Fruit fly (Drosophila melanogaster) whole organism, embryonic: ENCODE results near the gene CG5618.

ENCODE experiments used
- Asciz ChIP-seq: fragments of 200-800 bp; sonication (Bioruptor generic); optimal IDR thresholded peaks from 2 replicates; lab custom pipeline; 2017; ENCODE audit warnings: missing biosample characterization, mild to moderate bottlenecking, missing genetic modification characterization, missing genetic modification reagents
- Atf3 ChIP-seq: fragments of 200-800 bp; sonication (Bioruptor generic); optimal IDR thresholded peaks from 3 replicates; lab custom pipeline; 2016; ENCODE audit warnings: missing biosample characterization, missing genetic modification characterization
- Bdp1 ChIP-seq: fragments of 200-800 bp; sonication (Bioruptor generic); optimal IDR thresholded peaks from 3 replicates; lab custom pipeline; 2016; ENCODE audit warnings: missing biosample characterization, missing genetic modification characterization
- Bgb ChIP-seq: fragments of 200-800 bp; sonication (Bioruptor generic); IDR thresholded peaks from 2 replicates; pipeline ENCODE4 v1.3.6; 2022; ENCODE audit warnings: missing biosample characterization, missing genetic modification characterization; ENCODE audit not compliant: partially characterized antibody
- CG10147 ChIP-seq: fragments of 200-800 bp; sonication (Bioruptor generic); optimal IDR thresholded peaks from 2 replicates; lab custom pipeline; 2019; ENCODE audit warnings: missing biosample characterization, mild to moderate bottlenecking, missing genetic modification characterization, moderate library complexity
- CG10274 ChIP-seq: fragments of 200-800 bp; sonication (Bioruptor generic); optimal IDR thresholded peaks from 3 replicates; lab custom pipeline; 2017; ENCODE audit warnings: missing biosample characterization, mild to moderate bottlenecking, missing genetic modification characterization
- CG11093 ChIP-seq: fragments of 200-800 bp; sonication (Bioruptor generic); IDR thresholded peaks from 3 replicates; pipeline ENCODE4 v1.3.6; 2022; ENCODE audit warnings: missing biosample characterization, missing genetic modification characterization
- CG12155 ChIP-seq: fragments of 200-800 bp; sonication (Bioruptor generic); optimal IDR thresholded peaks from 3 replicates; lab custom pipeline; 2016; ENCODE audit warnings: missing biosample characterization, missing genetic modification characterization
- CG1529 ChIP-seq: fragments of 200-800 bp; sonication (Bioruptor generic); optimal IDR thresholded peaks from 3 replicates; lab custom pipeline; 2018; ENCODE audit warnings: missing biosample characterization, missing genetic modification characterization
- CG16815 ChIP-seq: fragments of 200-800 bp; sonication (Bioruptor generic); optimal IDR thresholded peaks from 3 replicates; lab custom pipeline; 2017; ENCODE audit warnings: missing biosample characterization, mild to moderate bottlenecking, missing genetic modification characterization
- CG17385 ChIP-seq: fragments of 200-800 bp; sonication (Bioruptor generic); optimal IDR thresholded peaks from 3 replicates; lab custom pipeline; 2018; ENCODE audit warnings: missing biosample characterization, mild to moderate bottlenecking, missing genetic modification characterization
- CG2120 ChIP-seq: fragments of 200-800 bp; sonication (Bioruptor generic); optimal IDR thresholded peaks from 3 replicates; lab custom pipeline; 2016; ENCODE audit warnings: missing biosample characterization, missing genetic modification characterization
- CG31365 ChIP-seq: fragments of 200-800 bp; sonication (Bioruptor generic); optimal IDR thresholded peaks from 2 replicates; lab custom pipeline; 2018; ENCODE audit warnings: missing biosample characterization, mild to moderate bottlenecking, missing genetic modification characterization
- CG6654 ChIP-seq: fragments of 200-800 bp; sonication (Bioruptor generic); optimal IDR thresholded peaks from 2 replicates; lab custom pipeline; 2017; ENCODE audit warnings: missing biosample characterization, mild to moderate bottlenecking, missing genetic modification characterization
- CG6854 ChIP-seq: fragments of 200-800 bp; sonication (Bioruptor generic); optimal IDR thresholded peaks from 3 replicates; lab custom pipeline; 2017; ENCODE audit warnings: missing biosample characterization, mild to moderate bottlenecking, missing genetic modification characterization
- CG7786 ChIP-seq: fragments of 200-800 bp; sonication (Bioruptor generic); optimal IDR thresholded peaks from 2 replicates; lab custom pipeline; 2016; ENCODE audit warnings: missing biosample characterization, missing genetic modification characterization
- CG7839 ChIP-seq: fragments of 200-800 bp; sonication (Bioruptor generic); optimal IDR thresholded peaks from 3 replicates; lab custom pipeline; 2018; ENCODE audit warnings: missing biosample characterization, mild to moderate bottlenecking, missing genetic modification characterization, moderate library complexity
- CG8089 ChIP-seq: fragments of 200-800 bp; sonication (Bioruptor generic); optimal IDR thresholded peaks from 3 replicates; lab custom pipeline; 2016; ENCODE audit warnings: missing biosample characterization, missing genetic modification characterization
- CG8290 ChIP-seq, 3 experiments: fragments of 200-800 bp; sonication (Bioruptor generic); optimal IDR thresholded peaks; 2 replicates each; lab custom pipeline; 2016 to 2019; ENCODE audit warnings: missing biosample characterization in 3 of 3, missing genetic modification characterization in 3 of 3, mild to moderate bottlenecking in 2 of 3, moderate library complexity in 1 of 3
- CG8478 ChIP-seq: fragments of >200 bp; optimal IDR thresholded peaks from 2 replicates; lab custom pipeline; 2018
- CG9215 ChIP-seq: fragments of 200-800 bp; sonication (Bioruptor generic); IDR thresholded peaks from 2 replicates; pipeline ENCODE4 v1.3.6; 2022; ENCODE audit warnings: missing biosample characterization, missing genetic modification characterization
- CG9932 ChIP-seq: fragments of 200-800 bp; sonication (Bioruptor generic); IDR thresholded peaks from 2 replicates; pipeline ENCODE4 v1.3.6; 2022; ENCODE audit warnings: missing biosample characterization, missing genetic modification characterization
- Dll ChIP-seq: fragments of 200-800 bp; sonication (Bioruptor generic); IDR thresholded peaks from 4 replicates; pipeline ENCODE4 v1.3.6; 2022; ENCODE audit warnings: missing biosample characterization, missing genetic modification characterization; ENCODE audit not compliant: partially characterized antibody
- Ets65A ChIP-seq: fragments of 200-800 bp; sonication (Bioruptor generic); peaks from one replicate; lab custom pipeline; 2016; ENCODE audit warnings: missing biosample characterization, missing genetic modification characterization
- Meics ChIP-seq: fragments of 200-800 bp; sonication (Bioruptor generic); optimal IDR thresholded peaks from 2 replicates; lab custom pipeline; 2017; ENCODE audit warnings: missing biosample characterization, mild to moderate bottlenecking, missing genetic modification characterization
- Mrtf ChIP-seq: fragments of 200-800 bp; sonication (Bioruptor generic); IDR thresholded peaks from 3 replicates; pipeline ENCODE4 v1.3.6; 2022; ENCODE audit warnings: missing biosample characterization, missing genetic modification characterization
- NC2α ChIP-seq: fragments of 200-800 bp; sonication (Bioruptor generic); optimal IDR thresholded peaks from 2 replicates; lab custom pipeline; 2016; ENCODE audit warnings: missing biosample characterization, missing genetic modification characterization
- Oaz ChIP-seq: fragments of 200-800 bp; sonication (Bioruptor generic); IDR thresholded peaks from 2 replicates; pipeline ENCODE4 v1.3.6; 2022; ENCODE audit warnings: missing biosample characterization, missing genetic modification characterization
- Taf1 ChIP-seq: fragments of 200-800 bp; sonication (Bioruptor generic); IDR thresholded peaks from 2 replicates; pipeline ENCODE4 v1.3.6; 2022; ENCODE audit warnings: missing biosample characterization, missing genetic modification characterization
- ac ChIP-seq: fragments of 200-800 bp; sonication (Bioruptor generic); optimal IDR thresholded peaks from 3 replicates; lab custom pipeline; 2017; ENCODE audit warnings: missing biosample characterization, mild to moderate bottlenecking, missing genetic modification characterization
- amos ChIP-seq: fragments of 200-800 bp; sonication (Bioruptor generic); IDR thresholded peaks from 2 replicates; pipeline ENCODE4 v1.3.6; 2022; ENCODE audit warnings: missing biosample characterization, missing genetic modification characterization; ENCODE audit not compliant: partially characterized antibody
- bab2 ChIP-seq: fragments of 200-800 bp; sonication (Bioruptor generic); optimal IDR thresholded peaks from 2 replicates; lab custom pipeline; 2016; ENCODE audit warnings: missing biosample characterization, missing genetic modification characterization
- crc ChIP-seq: fragments of 200-800 bp; sonication (Bioruptor generic); optimal IDR thresholded peaks from 2 replicates; lab custom pipeline; 2016; ENCODE audit warnings: missing biosample characterization, missing genetic modification characterization
- gem ChIP-seq: fragments of 200-800 bp; sonication (Bioruptor generic); optimal IDR thresholded peaks from 2 replicates; lab custom pipeline; 2019; ENCODE audit warnings: missing biosample characterization, mild to moderate bottlenecking, missing genetic modification characterization, moderate library complexity
- ham ChIP-seq: fragments of 200-800 bp; sonication (Bioruptor generic); IDR thresholded peaks from 2 replicates; pipeline ENCODE4 v1.3.6; 2022; ENCODE audit warnings: missing biosample characterization, missing genetic modification characterization
- mirr ChIP-seq: fragments of 200-800 bp; sonication (Bioruptor generic); optimal IDR thresholded peaks from 3 replicates; lab custom pipeline; 2018; ENCODE audit warnings: missing biosample characterization, mild to moderate bottlenecking, missing genetic modification characterization
- otp ChIP-seq: fragments of 200-800 bp; sonication (Bioruptor generic); IDR thresholded peaks from 3 replicates; pipeline ENCODE4, ENCODE4 v1.3.6; 2022; ENCODE audit warnings: missing biosample characterization, missing genetic modification characterization
- phol ChIP-seq: fragments of 200-800 bp; sonication (Bioruptor generic); optimal IDR thresholded peaks from 3 replicates; lab custom pipeline; 2018; ENCODE audit warnings: missing biosample characterization, mild to moderate bottlenecking, missing genetic modification characterization, moderate library complexity
- rib ChIP-seq: fragments of 200-800 bp; sonication (Bioruptor generic); IDR thresholded peaks from 2 replicates; pipeline ENCODE4 v1.3.6; 2022; ENCODE audit warnings: missing biosample characterization, missing genetic modification characterization
- salm ChIP-seq: fragments of 200-800 bp; sonication (Bioruptor generic); optimal IDR thresholded peaks from 2 replicates; lab custom pipeline; 2018; ENCODE audit warnings: missing biosample characterization, mild to moderate bottlenecking, missing genetic modification characterization
- sens ChIP-seq: fragments of 200-800 bp; sonication (Bioruptor generic); peaks from one replicate; lab custom pipeline; 2016; ENCODE audit warnings: missing biosample characterization, missing genetic modification characterization
- sr ChIP-seq: fragments of 200-800 bp; sonication (Bioruptor generic); IDR thresholded peaks from 3 replicates; pipeline ENCODE4 v1.3.6; 2022; ENCODE audit warnings: missing biosample characterization, missing genetic modification characterization
- stc ChIP-seq: fragments of 200-800 bp; sonication (Bioruptor generic); IDR thresholded peaks from 2 replicates; pipeline ENCODE4 v1.3.6; 2022; ENCODE audit warnings: missing biosample characterization, missing genetic modification characterization
- tgo ChIP-seq: fragments of 200-800 bp; sonication (Bioruptor generic); IDR thresholded peaks from 3 replicates; pipeline ENCODE4 v1.3.6; 2022; ENCODE audit warnings: missing biosample characterization, missing genetic modification characterization
- tio ChIP-seq: fragments of 200-800 bp; sonication (Bioruptor generic); optimal IDR thresholded peaks from 2 replicates; lab custom pipeline; 2017; ENCODE audit warnings: missing biosample characterization, missing genetic modification characterization, inconsistent platforms
- tll ChIP-seq, 2 experiments: fragments of 200-800 bp in 1 of 2; fragments of >200 bp in 1 of 2; sonication (Bioruptor generic) in 1 of 2; optimal IDR thresholded peaks; 2 replicates each; lab custom pipeline; 2017 to 2019; ENCODE audit warnings: missing biosample characterization in 2 of 2, missing genetic modification characterization in 2 of 2, mild to moderate bottlenecking in 1 of 2, moderate library complexity in 1 of 2
- vfl ChIP-seq: fragments of 200-800 bp; sonication (Bioruptor generic); optimal IDR thresholded peaks from 2 replicates; lab custom pipeline; 2016; ENCODE audit warnings: missing biosample characterization, missing genetic modification characterization
- z ChIP-seq: fragments of 200-800 bp; sonication (Bioruptor generic); IDR thresholded peaks from 3 replicates; pipeline ENCODE4 v1.3.6; 2022; ENCODE audit warnings: missing biosample characterization, missing genetic modification characterization

Gene CG5618

DNA sequence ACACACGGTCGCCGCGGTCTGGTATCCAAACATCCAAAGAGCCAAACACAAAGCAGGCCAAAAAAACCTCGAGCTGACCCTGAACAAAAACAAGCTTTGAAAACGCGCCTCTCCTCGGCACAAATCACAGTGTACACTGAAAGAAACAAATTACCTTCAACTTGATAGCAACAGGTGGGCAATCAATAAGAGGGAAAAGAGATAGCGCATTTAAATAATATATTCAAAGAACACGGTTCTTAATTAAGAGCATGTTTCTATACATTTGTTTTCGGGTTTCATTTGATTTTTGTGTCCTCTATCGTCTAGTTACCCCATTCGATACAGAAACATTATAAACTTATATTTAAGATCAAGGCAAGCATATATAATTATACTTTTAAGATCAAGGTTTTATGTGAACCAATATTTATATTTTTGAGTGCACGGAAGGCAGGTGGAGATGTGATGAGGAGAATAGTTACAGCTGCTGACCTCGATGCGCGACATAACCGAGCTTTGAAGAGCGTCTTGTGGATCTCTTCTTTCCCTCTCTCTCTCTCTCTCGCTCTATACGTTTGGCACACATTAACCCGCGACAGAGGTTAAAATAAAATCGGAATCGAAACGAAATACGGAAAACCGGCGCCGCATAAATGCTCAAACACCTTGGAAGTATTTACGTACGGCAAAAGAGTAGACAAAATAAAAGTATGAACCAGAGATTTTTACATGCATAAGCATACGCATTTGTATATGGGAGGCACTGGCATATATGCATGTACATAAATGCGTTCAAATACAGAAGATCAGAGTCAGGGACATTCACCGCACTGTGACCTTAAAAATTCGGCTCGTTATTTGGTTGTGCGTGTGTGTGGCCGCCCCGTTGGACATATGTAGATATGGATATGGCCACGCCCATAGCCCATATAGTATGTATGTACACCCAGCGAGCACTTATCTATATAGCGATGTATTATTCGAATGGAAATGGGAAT, 45.3 kb downstream of the CG5618 start (continued):
- TF ChIP-seq CG2120 (GFP tag; lab: Kevin White, UChicago), result peak; percentile 90
- no peak for TF ChIP-seq tll (GFP tag; optimal IDR thresholded peaks at IDR 0.05; lab: Kevin White, UChicago)
- peak; percentile 52 for TF ChIP-seq crc (GFP tag; lab: Kevin White, UChicago)
- peak; percentile 89 for TF ChIP-seq Asciz (GFP tag; lab: Kevin White, UChicago)
- no peak for TF ChIP-seq Dll (GFP tag; lab: Robert Waterston, UW)
- no peak for TF ChIP-seq amos (GFP tag; lab: Robert Waterston, UW)
- TF ChIP-seq sr (GFP tag; lab: Robert Waterston, UW), result no peak
- peak; percentile 42 for TF ChIP-seq NC2α (GFP tag; lab: Kevin White, UChicago)
- peak; percentile 23; the same call in 1 of the 2 replicates for TF ChIP-seq Taf1 (GFP tag; lab: Robert Waterston, UW)
- TF ChIP-seq tio, result peak; percentile 88
- TF ChIP-seq CG9215 (GFP tag; lab: Robert Waterston, UW), result peak; percentile 67
- TF ChIP-seq bab2 (GFP tag; lab: Kevin White, UChicago), result peak; percentile 71
- TF ChIP-seq sens (GFP tag; lab: Kevin White, UChicago), result peak; percentile 97
- TF ChIP-seq phol (tag; lab: Kevin White, UChicago), result peak; percentile 91
- TF ChIP-seq gem (tag; lab: Kevin White, UChicago), result peak; percentile 94
- TF ChIP-seq CG8089, result peak; percentile 51
- peak; percentile 51 for TF ChIP-seq CG10274 (GFP tag; lab: Kevin White, UChicago)
- peak; percentile 74 for TF ChIP-seq stc (GFP tag; lab: Robert Waterston, UW)
- peak; percentile 80 for TF ChIP-seq CG9932 (GFP tag; lab: Robert Waterston, UW)
- 0 out of 3 replicates have a peak, but pooled peaks have one; percentile 27 for TF ChIP-seq otp (GFP tag; lab: Robert Waterston, UW)
- peak; percentile 62 for TF ChIP-seq CG31365 (tag; lab: Kevin White, UChicago)
- peak; percentile 87 for TF ChIP-seq CG6854 (GFP tag; lab: Kevin White, UChicago)
- TF ChIP-seq salm, result peak; percentile 77
- peak; percentile 63 for TF ChIP-seq CG7786 (GFP tag; lab: Kevin White, UChicago)
- TF ChIP-seq CG8478 (lab: Kevin White, UChicago), result no peak
- TF ChIP-seq CG12155 (GFP tag; lab: Kevin White, UChicago), result peak; percentile 74
- TF ChIP-seq Atf3 (GFP tag; lab: Kevin White, UChicago), result peak; percentile 41
- TF ChIP-seq Meics, result peak; percentile 82
- peak; percentile 42; the same call in 1 of the 2 replicates for TF ChIP-seq ham (GFP tag; lab: Robert Waterston, UW)
- peak; percentile 71; the same call in 2 of the 3 replicates for TF ChIP-seq CG11093
- TF ChIP-seq mirr, result peak; percentile 80
- peak; percentile 37 for TF ChIP-seq CG8290 (GFP tag; optimal IDR thresholded peaks at IDR 0.05; lab: Kevin White, UChicago)
- TF ChIP-seq CG8290 (tag; optimal IDR thresholded peaks at IDR 0.05; lab: Kevin White, UChicago), result peak in 1 of 2 experiments; percentile 59
- no peak for TF ChIP-seq rib (GFP tag; lab: Robert Waterston, UW)
- peak; percentile 59 for TF ChIP-seq Oaz (GFP tag; lab: Robert Waterston, UW)
- peak; percentile 79 for TF ChIP-seq tgo (GFP tag; lab: Robert Waterston, UW)
- TF ChIP-seq Mrtf (GFP tag; lab: Robert Waterston, UW), result peak; percentile 63; the same call in 1 of the 3 replicates
- TF ChIP-seq Bgb (GFP tag; lab: Robert Waterston, UW), result no peak; the same call in 1 of the 2 replicates
- TF ChIP-seq Ets65A (GFP tag; lab: Kevin White, UChicago), result peak; percentile 91
- TF ChIP-seq CG7839, result peak; percentile 91
- peak; percentile 60 for TF ChIP-seq CG16815 (GFP tag; lab: Kevin White, UChicago)
- TF ChIP-seq CG10147 (GFP tag; lab: Kevin White, UChicago), result peak; percentile 81
- TF ChIP-seq CG1529 (GFP tag; lab: Kevin White, UChicago), result peak; percentile 86
- TF ChIP-seq ac (GFP tag; lab: Kevin White, UChicago), result peak; percentile 35
- TF ChIP-seq CG17385 (GFP tag; lab: Kevin White, UChicago), result peak; percentile 86
- peak; percentile 63 for TF ChIP-seq Bdp1
- TF ChIP-seq z (GFP tag; lab: Robert Waterston, UW), result no peak
- TF ChIP-seq CG6654 (GFP tag; lab: Kevin White, UChicago), result peak; percentile 47
- peak; percentile 55 for TF ChIP-seq vfl (GFP tag; lab: Kevin White, UChicago)
